Worm (Caenorhabditis elegans): Measurements from ENCODE around the gene lgc-19.

DNA sequence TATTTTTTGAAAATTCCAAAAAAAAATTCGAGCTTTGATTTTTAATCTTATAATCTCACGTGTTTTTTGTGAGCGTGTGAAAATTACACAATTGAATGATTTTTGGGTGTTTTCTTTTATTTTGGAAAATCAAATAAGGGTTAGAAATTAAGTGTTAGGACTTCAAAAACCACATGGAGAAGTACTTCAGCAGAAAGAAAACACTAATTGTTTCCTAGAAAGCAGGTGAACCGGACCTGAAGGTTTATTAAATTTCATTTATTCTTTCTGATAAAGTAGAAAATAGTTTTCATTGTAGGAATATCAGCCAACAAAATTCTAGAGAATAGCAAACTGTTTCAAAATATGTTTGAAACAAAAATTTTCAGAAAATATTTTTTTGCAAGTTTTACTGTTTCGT, 54.3 kb downstream of the lgc-19 start:
- TF ChIP-seq lin-39 (tag; optimal IDR thresholded peaks at IDR 0.05) = no peak
- TF ChIP-seq R02D3.7 (tag; optimal IDR thresholded peaks at IDR 0.05) = no peak
- TF ChIP-seq zag-1 (tag; optimal IDR thresholded peaks at IDR 0.05) = no peak
- TF ChIP-seq pha-4 (tag; optimal IDR thresholded peaks at IDR 0.05) = no peak
- no peak for TF ChIP-seq nfya-1 (tag; optimal IDR thresholded peaks at IDR 0.05; ENCODE audit: insufficient read depth)
- no peak for TF ChIP-seq daf-12 (tag; optimal IDR thresholded peaks at IDR 0.05)
- no peak for TF ChIP-seq ceh-82 (tag; optimal IDR thresholded peaks at IDR 0.05)
- TF ChIP-seq aly-2 (tag; optimal IDR thresholded peaks at IDR 0.05) = no peak
- no peak for TF ChIP-seq jun-1 (tag; optimal IDR thresholded peaks at IDR 0.05)
- TF ChIP-seq egl-27 (tag; optimal IDR thresholded peaks at IDR 0.05) = no peak
